Worm (Caenorhabditis elegans) whole organism, L4 larva: ENCODE measurements around the gene T01G6.1.

ENCODE experiments used
- F26F4.8 ChIP-seq: fragments of 200-800 bp; sonication (Bioruptor generic); conservative IDR thresholded peaks from 2 replicates; pipeline ENCODE4 v1.3.6; 2022; ENCODE audit warnings: missing genetic modification characterization, missing compliant biosample characterization
- F44E2.7 ChIP-seq: fragments of 200-800 bp; sonication (Bioruptor generic); IDR thresholded peaks from 2 replicates; pipeline ENCODE4 v2.1.2; 2022; ENCODE audit warnings: missing genetic modification characterization, missing compliant biosample characterization
- R02D3.7 ChIP-seq: fragments of 150-350 bp; sonication (generic microtip); optimal IDR thresholded peaks from 3 replicates; lab custom pipeline; 2014; ENCODE audit warnings: missing biosample characterization, missing genetic modification characterization
- Y48G9A.11 ChIP-seq: fragments of 200-800 bp; sonication (Bioruptor generic); IDR thresholded peaks from 2 replicates; pipeline ENCODE4 v1.3.6; 2022; ENCODE audit warnings: missing genetic modification reagents, missing genetic modification characterization, missing compliant biosample characterization
- aha-1 ChIP-seq: fragments of 150-350 bp; peaks from one replicate; lab custom pipeline; 2014; ENCODE audit warnings: missing biosample characterization, missing genetic modification characterization
- ceh-20 ChIP-seq: fragments of 200-800 bp; sonication (Bioruptor generic); IDR thresholded peaks from 2 replicates; pipeline ENCODE4 v1.3.6; 2022; ENCODE audit warnings: missing genetic modification reagents, missing genetic modification characterization, missing compliant biosample characterization
- ceh-62 ChIP-seq: sonication (generic microtip); optimal IDR thresholded peaks from 2 replicates; lab custom pipeline; 2017; ENCODE audit warnings: missing biosample characterization, missing genetic modification characterization
- ctbp-1 ChIP-seq: fragments of 200-800 bp; sonication (Bioruptor generic); IDR thresholded peaks from 2 replicates; pipeline ENCODE4 v1.3.6; 2022; ENCODE audit warnings: missing genetic modification reagents, missing genetic modification characterization, missing compliant biosample characterization
- daf-16 ChIP-seq, 3 experiments: sonication (generic microtip); optimal IDR thresholded peaks; 2 replicates each; lab custom pipeline; 2016 to 2017; ENCODE audit warnings: missing genetic modification characterization in 3 of 3, missing genetic modification reagents in 3 of 3, mild to moderate bottlenecking in 2 of 3, missing compliant biosample characterization in 2 of 3, missing biosample characterization in 1 of 3, moderate library complexity in 1 of 3
- dmd-6 ChIP-seq: fragments of 200-800 bp; sonication (Bioruptor generic); IDR thresholded peaks from 2 replicates; pipeline ENCODE4 v1.3.6; 2022; ENCODE audit warnings: missing genetic modification reagents, missing genetic modification characterization, missing compliant biosample characterization
- dve-1 ChIP-seq: sonication (generic microtip); optimal IDR thresholded peaks from 2 replicates; lab custom pipeline; 2017; ENCODE audit warnings: antibody characterized with exemption, mild to moderate bottlenecking, missing genetic modification characterization, missing compliant biosample characterization; ENCODE audit not compliant: insufficient read depth
- egl-27 ChIP-seq: sonication (generic microtip); optimal IDR thresholded peaks from 3 replicates; lab custom pipeline; 2017; ENCODE audit warnings: missing biosample characterization, missing genetic modification reagents, missing genetic modification characterization
- fkh-10 ChIP-seq: fragments of 150-350 bp; optimal IDR thresholded peaks from 2 replicates; lab custom pipeline; 2014; ENCODE audit warnings: missing biosample characterization, missing genetic modification reagents, missing genetic modification characterization
- fos-1 ChIP-seq: fragments of 150-350 bp; optimal IDR thresholded peaks from 2 replicates; lab custom pipeline; 2014; ENCODE audit warnings: missing biosample characterization, missing genetic modification characterization
- gei-8 ChIP-seq: fragments of 200-800 bp; sonication (Bioruptor generic); optimal IDR thresholded peaks from 2 replicates; lab custom pipeline; 2018; ENCODE audit warnings: mild to moderate bottlenecking, missing genetic modification characterization, missing compliant biosample characterization
- hlh-11 ChIP-seq: fragments of 200-800 bp; sonication (Bioruptor generic); optimal IDR thresholded peaks from 2 replicates; lab custom pipeline; 2018; ENCODE audit warnings: mild to moderate bottlenecking, missing genetic modification characterization, missing compliant biosample characterization
- jun-1 ChIP-seq: fragments of 150-350 bp; optimal IDR thresholded peaks from 2 replicates; lab custom pipeline; 2014; ENCODE audit warnings: missing biosample characterization, missing genetic modification reagents, missing genetic modification characterization
- lin-13 ChIP-seq: fragments of 150-350 bp; optimal IDR thresholded peaks from 2 replicates; lab custom pipeline; 2014; ENCODE audit warnings: missing biosample characterization, missing genetic modification reagents, missing genetic modification characterization
- lir-3 ChIP-seq: sonication (generic microtip); optimal IDR thresholded peaks from 2 replicates; lab custom pipeline; 2016; ENCODE audit warnings: mild to moderate bottlenecking, missing genetic modification characterization, missing compliant biosample characterization
- lsy-2 ChIP-seq, 2 experiments: fragments of 150-350 bp in 1 of 2; sonication (generic microtip) in 1 of 2; optimal IDR thresholded peaks; 2 replicates each; lab custom pipeline; 2014 to 2017; ENCODE audit warnings: missing biosample characterization in 2 of 2, missing genetic modification characterization in 2 of 2
- madf-9 ChIP-seq: fragments of 200-800 bp; sonication (Bioruptor generic); conservative IDR thresholded peaks from 2 replicates; pipeline ENCODE4 v1.3.6; 2022; ENCODE audit warnings: missing genetic modification reagents, missing genetic modification characterization, missing compliant biosample characterization
- mdt-29 ChIP-seq: fragments of 200-800 bp; sonication (Bioruptor generic); IDR thresholded peaks from 2 replicates; pipeline ENCODE4 v1.3.6; 2022; ENCODE audit warnings: missing genetic modification reagents, missing genetic modification characterization, missing compliant biosample characterization
- nhr-102 ChIP-seq: sonication (generic microtip); optimal IDR thresholded peaks from 2 replicates; lab custom pipeline; 2016; ENCODE audit warnings: mild to moderate bottlenecking, missing genetic modification characterization, moderate library complexity, missing compliant biosample characterization
- nhr-11 ChIP-seq: fragments of 150-350 bp; optimal IDR thresholded peaks from 2 replicates; lab custom pipeline; 2014; ENCODE audit warnings: missing biosample characterization, missing genetic modification characterization
- nhr-237 ChIP-seq: sonication (generic microtip); optimal IDR thresholded peaks from 2 replicates; lab custom pipeline; 2017; ENCODE audit warnings: missing biosample characterization, missing genetic modification characterization
- nhr-28 ChIP-seq: fragments of 150-350 bp; optimal IDR thresholded peaks from 2 replicates; lab custom pipeline; 2014; ENCODE audit warnings: missing biosample characterization, missing genetic modification characterization
- nhr-42 ChIP-seq: fragments of 200-800 bp; sonication (Bioruptor generic); IDR thresholded peaks from 2 replicates; pipeline ENCODE4 v1.3.6; 2022; ENCODE audit warnings: missing genetic modification characterization, missing compliant biosample characterization
- nhr-48 ChIP-seq: sonication (generic microtip); optimal IDR thresholded peaks from 2 replicates; lab custom pipeline; 2016; ENCODE audit warnings: mild to moderate bottlenecking, missing genetic modification characterization, missing compliant biosample characterization
- nhr-6 ChIP-seq: fragments of 150-350 bp; optimal IDR thresholded peaks from 2 replicates; lab custom pipeline; 2014; ENCODE audit warnings: missing biosample characterization, missing genetic modification characterization
- nhr-76 ChIP-seq: fragments of 150-350 bp; optimal IDR thresholded peaks from 2 replicates; lab custom pipeline; 2014; ENCODE audit warnings: missing biosample characterization, missing genetic modification characterization
- nhr-77 ChIP-seq: fragments of 150-350 bp; optimal IDR thresholded peaks from 2 replicates; lab custom pipeline; 2014; ENCODE audit warnings: missing biosample characterization, missing genetic modification characterization
- php-3 ChIP-seq: fragments of 200-800 bp; sonication (Bioruptor generic); IDR thresholded peaks from 2 replicates; pipeline ENCODE4 v1.3.6; 2022; ENCODE audit warnings: missing genetic modification reagents, missing genetic modification characterization, missing compliant biosample characterization
- pqm-1 ChIP-seq: sonication (generic microtip); optimal IDR thresholded peaks from 2 replicates; lab custom pipeline; 2017; ENCODE audit warnings: missing biosample characterization, missing genetic modification characterization
- rbr-2 ChIP-seq: sonication (generic microtip); optimal IDR thresholded peaks from 2 replicates; lab custom pipeline; 2016; ENCODE audit warnings: missing genotype, missing genetic modification characterization, missing compliant biosample characterization
- set-16 ChIP-seq: fragments of 200-800 bp; sonication (Bioruptor generic); IDR thresholded peaks from 2 replicates; pipeline ENCODE4 v1.3.6; 2022; ENCODE audit warnings: missing genetic modification reagents, missing genetic modification characterization, missing compliant biosample characterization
- snpc-1.2 ChIP-seq: fragments of 200-800 bp; sonication (Bioruptor generic); IDR thresholded peaks from 2 replicates; pipeline ENCODE4 v1.3.6; 2022; ENCODE audit warnings: missing genetic modification reagents, missing genetic modification characterization, missing compliant biosample characterization
- snpc-4 ChIP-seq: fragments of 150-350 bp; optimal IDR thresholded peaks from 2 replicates; lab custom pipeline; 2014; ENCODE audit warnings: missing biosample characterization, missing genetic modification characterization
- spr-3 ChIP-seq: fragments of 200-800 bp; sonication (Bioruptor generic); optimal IDR thresholded peaks from 2 replicates; lab custom pipeline; 2018; ENCODE audit warnings: mild to moderate bottlenecking, missing genetic modification characterization, missing compliant biosample characterization
- tra-1 ChIP-seq: fragments of 200-800 bp; sonication (Bioruptor generic); IDR thresholded peaks from 2 replicates; pipeline ENCODE4 v1.3.6; 2022; ENCODE audit warnings: missing genetic modification reagents, missing genetic modification characterization, missing compliant biosample characterization
- unc-39 ChIP-seq: sonication (generic microtip); optimal IDR thresholded peaks from 2 replicates; lab custom pipeline; 2017; ENCODE audit warnings: missing biosample characterization, missing genetic modification characterization
- unc-62 ChIP-seq, 3 experiments: fragments of 150-350 bp in 1 of 3; sonication (generic microtip); optimal IDR thresholded peaks in 2 of 3; peaks in 1 of 3; 1 replicate in 1 of 3; 2 replicates in 2 of 3; lab custom pipeline; 2014 to 2017; ENCODE audit warnings: missing biosample characterization in 3 of 3, missing genetic modification characterization in 3 of 3, missing genetic modification reagents in 3 of 3, missing genotype in 1 of 3
- zag-1 ChIP-seq: fragments of 150-350 bp; optimal IDR thresholded peaks from 2 replicates; lab custom pipeline; 2014; ENCODE audit warnings: missing biosample characterization, missing genetic modification characterization

T01G6.1 gene

ce11 chrV:482860-483259 lies 14.6 kb upstream of the T01G6.1 start:
- TF ChIP-seq unc-62 (GFP tag; optimal IDR thresholded peaks at IDR 0.05 in 1 of 2; lab: Kevin White, UChicago) (no peak), unc-62 (tag; optimal IDR thresholded peaks at IDR 0.05; lab: Kevin White, UChicago) (no peak), nhr-77 (tag; lab: Kevin White, UChicago) (no peak), F44E2.7 (no peak), dmd-6 (GFP tag; lab: Robert Waterston, UW) (0 out of 2 replicates have a peak, but pooled peaks have one; percentile 24), lir-3 (no peak), F26F4.8 (GFP tag; lab: Robert Waterston, UW) (no peak), lin-13 (GFP tag; lab: Kevin White, UChicago) (no peak), gei-8 (GFP tag; lab: Kevin White, UChicago) (no peak)

DNA sequence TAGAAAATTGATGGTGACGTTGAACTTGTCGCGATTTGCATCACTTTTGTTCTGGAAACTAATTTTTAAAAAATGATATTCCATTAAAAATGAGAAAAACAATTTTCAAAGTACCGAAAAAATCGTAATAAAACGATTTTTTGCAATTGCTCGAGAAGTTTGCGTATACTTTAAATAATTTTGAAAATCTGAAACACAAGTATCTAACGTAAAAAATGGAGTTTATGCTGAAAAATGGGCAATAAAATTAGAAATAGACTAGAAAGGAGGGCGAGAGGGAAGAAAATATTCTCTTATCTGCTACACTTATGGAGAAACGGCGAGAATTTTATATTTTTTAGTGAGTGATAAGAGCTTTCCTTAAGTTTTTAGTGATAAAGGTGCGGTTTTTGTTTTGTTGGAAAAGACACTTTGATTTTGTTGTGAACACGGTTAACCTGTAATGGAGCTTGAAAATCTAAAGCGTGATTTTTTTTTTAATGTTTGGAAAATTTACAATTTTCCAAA lies 14.2 kb upstream of the T01G6.1 start, which contains the start of gene nhr-130:
TSS of gene nhr-130 (minus strand) at position 51 of the 507 bp plus-strand sequence.
- no peak for TF ChIP-seq ceh-62 (tag; lab: Kevin White, UChicago)
- no peak for TF ChIP-seq zag-1 (tag; lab: Kevin White, UChicago)
- no peak for TF ChIP-seq Y48G9A.11 (GFP tag; lab: Robert Waterston, UW)
- TF ChIP-seq madf-9 (GFP tag; lab: Robert Waterston, UW), result no peak
- peak; percentile 65 for TF ChIP-seq dve-1 (tag; lab: Kevin White, UChicago)
- TF ChIP-seq F26F4.8 (GFP tag; lab: Robert Waterston, UW), result no peak
- no peak for TF ChIP-seq nhr-42 (GFP tag; lab: Robert Waterston, UW)
- peak; percentile 31 for TF ChIP-seq hlh-11 (tag; lab: Kevin White, UChicago)
- no peak for TF ChIP-seq unc-39 (tag; lab: Kevin White, UChicago)
- TF ChIP-seq nhr-6 (tag; lab: Kevin White, UChicago), result no peak
- peak; percentile 48 for TF ChIP-seq nhr-77 (tag; lab: Kevin White, UChicago)
- TF ChIP-seq nhr-237, result no peak
- no peak for TF ChIP-seq snpc-1.2
- TF ChIP-seq mdt-29 (GFP tag; lab: Robert Waterston, UW), result no peak
- TF ChIP-seq rbr-2 (tag; lab: Kevin White, UChicago), result no peak
- no peak for TF ChIP-seq lsy-2 (tag; optimal IDR thresholded peaks at IDR 0.05; lab: Kevin White, UChicago)
- no peak for TF ChIP-seq R02D3.7 (tag; lab: Kevin White, UChicago)
- TF ChIP-seq php-3 (GFP tag; lab: Robert Waterston, UW), result peak; percentile 80
- peak; percentile 91 for TF ChIP-seq nhr-28
- TF ChIP-seq dmd-6 (GFP tag; lab: Robert Waterston, UW), result peak; percentile 57
- no peak for TF ChIP-seq fkh-10 (GFP tag; lab: Kevin White, UChicago)
- peak; percentile 46 for TF ChIP-seq aha-1 (tag; lab: Kevin White, UChicago)
- no peak for TF ChIP-seq set-16 (GFP tag; lab: Robert Waterston, UW)
- TF ChIP-seq tra-1 (GFP tag; lab: Robert Waterston, UW), result no peak
- peak; percentile 81 for TF ChIP-seq pqm-1 (tag; lab: Kevin White, UChicago)
- TF ChIP-seq lir-3, result no peak
- TF ChIP-seq jun-1 (tag; lab: Kevin White, UChicago), result no peak
- peak; percentile 1 for TF ChIP-seq nhr-102 (tag; lab: Kevin White, UChicago)
- no peak for TF ChIP-seq ceh-20 (GFP tag; lab: Robert Waterston, UW)
- TF ChIP-seq nhr-76 (tag; lab: Kevin White, UChicago), result no peak
- no peak for TF ChIP-seq fos-1 (tag; lab: Kevin White, UChicago)
- TF ChIP-seq egl-27 (tag; lab: Kevin White, UChicago), result no peak
- TF ChIP-seq nhr-48, result no peak
- TF ChIP-seq snpc-4 (tag; lab: Kevin White, UChicago), result no peak
- no peak for TF ChIP-seq ctbp-1 (GFP tag; lab: Robert Waterston, UW)
- TF ChIP-seq nhr-11 (tag; lab: Kevin White, UChicago), result no peak
- TF ChIP-seq spr-3 (GFP tag; lab: Kevin White, UChicago), result no peak
- TF ChIP-seq daf-16 (GFP tag; optimal IDR thresholded peaks at IDR 0.05; lab: Kevin White, UChicago), result no peak
- peak; percentile 86 for TF ChIP-seq daf-16 (tag; optimal IDR thresholded peaks at IDR 0.05; lab: Kevin White, UChicago)
